Worm (Caenorhabditis elegans): ENCODE results near the gene R10E11.9.
A peak's percentile ranks its signal among the peaks of the same experiment; 100 is the strongest.

R10E11.9 gene

ce11 chrIII:9765465-9765900 lies 28.0 kb downstream of the R10E11.9 start (continued):
- TF ChIP-seq B0261.1 (tag; optimal IDR thresholded peaks at IDR 0.05) (peak; percentile 41), rpc-1 (optimal IDR thresholded peaks at IDR 0.05) (peak; percentile 19), rpc-1 (tag; optimal IDR thresholded peaks at IDR 0.05) (no peak), F49E8.2 (tag; optimal IDR thresholded peaks at IDR 0.05; ENCODE audit: insufficient read depth) (no peak), ztf-26 (tag; optimal IDR thresholded peaks at IDR 0.05) (peak; percentile 98), F57A8.1 (GFP tag; optimal IDR thresholded peaks at IDR 0.05) (peak; percentile 71), Y53F4B.3 (GFP tag; IDR thresholded peaks at IDR 0.05) (no peak), cebp-1 (GFP tag; IDR thresholded peaks at IDR 0.05) (peak; percentile 84), cebp-1 (tag; optimal IDR thresholded peaks at IDR 0.05) (peak; percentile 97), sea-2 (GFP tag; IDR thresholded peaks at IDR 0.05) (peak; percentile 94), mes-4 (tag; optimal IDR thresholded peaks at IDR 0.05) (no peak), madf-8 (GFP tag; conservative IDR thresholded peaks at IDR 0.05) (no peak), mxl-1 (tag; optimal IDR thresholded peaks at IDR 0.05) (no peak), K11D2.4 (GFP tag; IDR thresholded peaks at IDR 0.05) (peak; percentile 98), nhr-120 (GFP tag; IDR thresholded peaks at IDR 0.05) (no peak), unc-62 (GFP tag; optimal IDR thresholded peaks at IDR 0.05) (peak; percentile 37), ceh-100 (GFP tag; IDR thresholded peaks at IDR 0.05) (peak; percentile 84), lag-1 (GFP tag; IDR thresholded peaks at IDR 0.05) (peak; percentile 94), ztf-25 (GFP tag; IDR thresholded peaks at IDR 0.05) (peak; percentile 79; the same call in 1 of the 2 replicates), attf-3 (GFP tag; conservative IDR thresholded peaks at IDR 0.05) (peak; percentile 74), nfyb-1 (GFP tag; IDR thresholded peaks at IDR 0.05) (peak; percentile 99), B0019.2 (GFP tag; conservative IDR thresholded peaks at IDR 0.05) (peak; percentile 75), attf-5 (GFP tag; optimal IDR thresholded peaks at IDR 0.05) (peak; percentile 99), lin-54 (GFP tag; optimal IDR thresholded peaks at IDR 0.05) (peak; percentile 95), hlh-26 (GFP tag; conservative IDR thresholded peaks at IDR 0.05) (no peak), ceh-79 (tag; optimal IDR thresholded peaks at IDR 0.05) (peak; percentile 77), repo-1 (tag; optimal IDR thresholded peaks at IDR 0.05) (peak; percentile 98), ztf-6 (GFP tag; IDR thresholded peaks at IDR 0.05) (peak; percentile 77; the same call in 1 of the 2 replicates), ceh-91 (GFP tag; IDR thresholded peaks at IDR 0.05) (no peak), K12H6.12 (tag; optimal IDR thresholded peaks at IDR 0.05) (peak; percentile 100), lin-35 (GFP tag; optimal IDR thresholded peaks at IDR 0.05) (peak in 2 of 3 experiments; percentile 44 to 94), snpc-3.4 (tag; optimal IDR thresholded peaks at IDR 0.05) (peak; percentile 55), madf-3 (GFP tag; IDR thresholded peaks at IDR 0.05) (peak; percentile 100), mel-28 (tag; optimal IDR thresholded peaks at IDR 0.05; ENCODE audit: borderline replicate concordance) (peak; percentile 56), F52B5.7 (tag; optimal IDR thresholded peaks at IDR 0.05) (peak; percentile 97), T07F8.4 (tag; optimal IDR thresholded peaks at IDR 0.05) (peak; percentile 57), lsl-1 (GFP tag; optimal IDR thresholded peaks at IDR 0.05) (peak; percentile 29), ceh-27 (GFP tag; optimal IDR thresholded peaks at IDR 0.05) (peak; percentile 98), bed-1 (GFP tag; IDR thresholded peaks at IDR 0.05) (peak; percentile 97), madf-10 (tag; optimal IDR thresholded peaks at IDR 0.05) (peak; percentile 94), nhr-179 (tag; optimal IDR thresholded peaks at IDR 0.05) (no peak), dpff-1 (tag; optimal IDR thresholded peaks at IDR 0.05) (peak; percentile 88), snpc-1.1 (tag; optimal IDR thresholded peaks at IDR 0.05; ENCODE audit: insufficient read depth) (no peak), nfya-2 (GFP tag; IDR thresholded peaks at IDR 0.05) (0 out of 2 replicates have a peak, but pooled peaks have one; percentile 87), akir-1 (GFP tag; optimal IDR thresholded peaks at IDR 0.05) (peak; percentile 92), F23B12.7 (tag; optimal IDR thresholded peaks at IDR 0.05; ENCODE audit: insufficient read depth) (no peak), die-1 (tag; optimal IDR thresholded peaks at IDR 0.05) (peak; percentile 62), pbrm-1 (GFP tag; IDR thresholded peaks at IDR 0.05) (peak; percentile 97), Y53G8AR.9 (GFP tag; conservative IDR thresholded peaks at IDR 0.05) (peak; percentile 98)
